Fruit fly (Drosophila melanogaster) whole organism, prepupa: ENCODE data around the gene CG2260.

Source experiments
- CG6276 ChIP-seq: fragments of 200-800 bp; sonication (Bioruptor generic); optimal IDR thresholded peaks from 2 replicates; lab custom pipeline; 2017; ENCODE audit warnings: missing biosample characterization, mild to moderate bottlenecking, missing genetic modification characterization
- CG6808 ChIP-seq: fragments of 200-800 bp; sonication (Bioruptor generic); optimal IDR thresholded peaks from 3 replicates; lab custom pipeline; 2017; ENCODE audit warnings: missing biosample characterization, missing genetic modification characterization, mild to moderate bottlenecking, moderate library complexity, missing genetic modification reagents
- CG8632 ChIP-seq: fragments of 200-800 bp; sonication (Bioruptor generic); optimal IDR thresholded peaks from 3 replicates; lab custom pipeline; 2016; ENCODE audit warnings: missing biosample characterization, missing genetic modification characterization
- Ets96B ChIP-seq: fragments of 200-800 bp; optimal IDR thresholded peaks from 2 replicates; lab custom pipeline; 2019; ENCODE audit warnings: missing biosample characterization, mild to moderate bottlenecking, missing genetic modification characterization, moderate library complexity
- dac ChIP-seq: fragments of 200-800 bp; sonication (Bioruptor generic); optimal IDR thresholded peaks from 2 replicates; lab custom pipeline; 2017; ENCODE audit warnings: missing biosample characterization, mild to moderate bottlenecking, missing genetic modification characterization
- eg ChIP-seq: fragments of 200-800 bp; sonication (Bioruptor generic); IDR thresholded peaks from 3 replicates; pipeline ENCODE4 v1.3.6; 2022; ENCODE audit warnings: missing biosample characterization, missing genetic modification characterization
- pdm3 ChIP-seq: fragments of 200-800 bp; sonication (Bioruptor generic); optimal IDR thresholded peaks from 3 replicates; lab custom pipeline; 2016; ENCODE audit warnings: missing biosample characterization, missing genetic modification characterization

dm6 chrX:8080174-8080573 is 40.8 kb downstream of the CG2260 start:
- TF ChIP-seq CG6808 (GFP tag; lab: Kevin White, UChicago) (no peak), dac (GFP tag; lab: Kevin White, UChicago) (no peak), Ets96B (tag; lab: Kevin White, UChicago) (no peak), CG6276 (GFP tag; lab: Kevin White, UChicago) (no peak), eg (GFP tag; lab: Robert Waterston, UW) (no peak), pdm3 (no peak), CG8632 (GFP tag; lab: Kevin White, UChicago) (no peak)
